Worm (Caenorhabditis elegans) whole organism, young adult: ENCODE results near the gene srh-15.

Source experiments
- B0035.1 ChIP-seq: sonication (generic microtip); optimal IDR thresholded peaks from 2 replicates; lab custom pipeline; 2016; ENCODE audit warnings: missing genetic modification characterization, mild to moderate bottlenecking, missing compliant biosample characterization, missing genotype, missing genetic modification reagents
- B0336.3 ChIP-seq: fragments of 200-800 bp; sonication (Bioruptor generic); IDR thresholded peaks from 2 replicates; pipeline ENCODE4 v1.3.6; 2022; ENCODE audit warnings: missing genetic modification characterization, missing compliant biosample characterization
- D2030.7 ChIP-seq: fragments of 200-800 bp; sonication (Bioruptor generic); IDR thresholded peaks from 2 replicates; pipeline ENCODE4 v1.3.6; 2022; ENCODE audit warnings: missing genetic modification reagents, missing genetic modification characterization, missing compliant biosample characterization
- F22D6.2 ChIP-seq: sonication (generic microtip); optimal IDR thresholded peaks from 2 replicates; lab custom pipeline; 2016; ENCODE audit warnings: mild to moderate bottlenecking, missing genetic modification characterization, missing compliant biosample characterization
- F33H1.4 ChIP-seq: fragments of 200-800 bp; sonication (Bioruptor generic); IDR thresholded peaks from 2 replicates; pipeline ENCODE4 v1.3.6; 2022; ENCODE audit warnings: missing genetic modification reagents, missing genetic modification characterization, missing compliant biosample characterization
- F52B5.7 ChIP-seq: sonication (generic microtip); optimal IDR thresholded peaks from 2 replicates; lab custom pipeline; 2016; ENCODE audit warnings: mild to moderate bottlenecking, missing genetic modification characterization, missing compliant biosample characterization
- F55B11.4 ChIP-seq: sonication (generic microtip); optimal IDR thresholded peaks from 2 replicates; lab custom pipeline; 2016; ENCODE audit warnings: missing compliant biosample characterization, missing genetic modification characterization, borderline replicate concordance; ENCODE audit not compliant: insufficient read depth
- Y53G8AR.9 ChIP-seq: fragments of 200-800 bp; sonication (Bioruptor generic); conservative IDR thresholded peaks from 2 replicates; pipeline ENCODE4 v1.3.6; 2022; ENCODE audit warnings: missing genetic modification reagents, missing genetic modification characterization, missing compliant biosample characterization
- Y56A3A.18 ChIP-seq: fragments of 200-800 bp; sonication (Bioruptor generic); IDR thresholded peaks from 2 replicates; pipeline ENCODE4 v1.3.6; 2022; ENCODE audit warnings: missing genetic modification reagents, missing genetic modification characterization, missing compliant biosample characterization
- Y95B8A.8 ChIP-seq: fragments of 200-800 bp; sonication (Bioruptor generic); IDR thresholded peaks from 2 replicates; pipeline ENCODE4 v1.3.6; 2022; ENCODE audit warnings: missing genetic modification reagents, missing genetic modification characterization, missing compliant biosample characterization
- aptf-2 ChIP-seq: fragments of 200-800 bp; sonication (Bioruptor generic); conservative IDR thresholded peaks from 2 replicates; pipeline ENCODE4 v1.3.6; 2022; ENCODE audit warnings: missing genetic modification reagents, missing genetic modification characterization, missing compliant biosample characterization
- athp-1 ChIP-seq: sonication (generic microtip); optimal IDR thresholded peaks from 2 replicates; lab custom pipeline; 2017; ENCODE audit warnings: mild to moderate bottlenecking, missing genetic modification characterization, missing compliant biosample characterization
- attf-3 ChIP-seq: fragments of 200-800 bp; sonication (Bioruptor generic); conservative IDR thresholded peaks from 2 replicates; pipeline ENCODE4 v1.3.6; 2022; ENCODE audit warnings: missing genetic modification reagents, missing genetic modification characterization, missing compliant biosample characterization
- bed-1 ChIP-seq: fragments of 200-800 bp; sonication (Bioruptor generic); IDR thresholded peaks from 2 replicates; pipeline ENCODE4 v1.3.6; 2022; ENCODE audit warnings: missing genetic modification reagents, missing genetic modification characterization, missing compliant biosample characterization
- bed-2 ChIP-seq: fragments of 200-800 bp; sonication (Bioruptor generic); IDR thresholded peaks from 2 replicates; pipeline ENCODE4 v1.3.6; 2022; ENCODE audit warnings: missing genetic modification reagents, missing genetic modification characterization, missing compliant biosample characterization
- ccch-3 ChIP-seq: fragments of 200-800 bp; sonication (Bioruptor generic); optimal IDR thresholded peaks from 2 replicates; lab custom pipeline; 2018; ENCODE audit warnings: mild to moderate bottlenecking, missing genetic modification characterization, missing compliant biosample characterization
- cebp-1 ChIP-seq, 2 experiments: fragments of 200-800 bp in 1 of 2; sonication (Bioruptor generic) in 1 of 2; sonication (generic microtip) in 1 of 2; IDR thresholded peaks in 1 of 2; optimal IDR thresholded peaks in 1 of 2; 2 replicates each; pipeline versions ENCODE4 v1.3.6 to Lab custom; 2017 to 2022; ENCODE audit warnings: missing compliant biosample characterization in 2 of 2, missing genetic modification characterization in 2 of 2, mild to moderate bottlenecking in 1 of 2, missing genetic modification reagents in 1 of 2, moderate library complexity in 1 of 2
- ceh-100 ChIP-seq: fragments of 200-800 bp; sonication (Bioruptor generic); IDR thresholded peaks from 2 replicates; pipeline ENCODE4 v1.3.6; 2022; ENCODE audit warnings: missing genetic modification reagents, missing genetic modification characterization, missing compliant biosample characterization
- ceh-58 ChIP-seq: fragments of 200-800 bp; sonication (Bioruptor generic); IDR thresholded peaks from 2 replicates; pipeline ENCODE4 v1.3.6; 2022; ENCODE audit warnings: missing genetic modification characterization, missing compliant biosample characterization
- ceh-91 ChIP-seq: fragments of 200-800 bp; sonication (Bioruptor generic); IDR thresholded peaks from 2 replicates; pipeline ENCODE4 v1.3.6; 2022; ENCODE audit warnings: missing genetic modification reagents, missing genetic modification characterization, missing compliant biosample characterization
- egl-18 ChIP-seq: fragments of 200-800 bp; sonication (Bioruptor generic); IDR thresholded peaks from 2 replicates; pipeline ENCODE4 v1.3.6; 2022; ENCODE audit warnings: missing genetic modification reagents, missing genetic modification characterization, missing compliant biosample characterization
- ekl-4 ChIP-seq: fragments of 200-800 bp; sonication (Bioruptor generic); IDR thresholded peaks from 2 replicates; pipeline ENCODE4 v1.3.6; 2022; ENCODE audit warnings: missing genetic modification reagents, missing genetic modification characterization, missing compliant biosample characterization
- gei-17 ChIP-seq: fragments of 200-800 bp; sonication (Bioruptor generic); optimal IDR thresholded peaks from 2 replicates; lab custom pipeline; 2018; ENCODE audit warnings: mild to moderate bottlenecking, missing genetic modification characterization, missing compliant biosample characterization
- hmg-1.2 ChIP-seq: fragments of 200-800 bp; sonication (Bioruptor generic); IDR thresholded peaks from 2 replicates; pipeline ENCODE4 v1.3.6; 2022; ENCODE audit warnings: missing genetic modification reagents, missing genetic modification characterization, missing compliant biosample characterization
- hrde-1 ChIP-seq: sonication (generic microtip); optimal IDR thresholded peaks from 2 replicates; lab custom pipeline; 2016; ENCODE audit warnings: missing genetic modification characterization, mild to moderate bottlenecking, missing compliant biosample characterization, moderate library complexity, missing genotype, missing genetic modification reagents, borderline replicate concordance
- hsf-1 ChIP-seq: fragments of 200-800 bp; sonication (Bioruptor generic); IDR thresholded peaks from 2 replicates; pipeline ENCODE4 v1.3.6; 2022; ENCODE audit warnings: missing genetic modification reagents, missing genetic modification characterization, missing compliant biosample characterization
- lag-1 ChIP-seq: fragments of 200-800 bp; sonication (Bioruptor generic); IDR thresholded peaks from 2 replicates; pipeline ENCODE4 v1.3.6; 2022; ENCODE audit warnings: missing genetic modification reagents, missing genetic modification characterization, missing compliant biosample characterization
- lin-54 ChIP-seq: fragments of 200-800 bp; sonication (Bioruptor generic); optimal IDR thresholded peaks from 2 replicates; lab custom pipeline; 2018; ENCODE audit warnings: mild to moderate bottlenecking, missing genetic modification characterization, missing compliant biosample characterization
- lsl-1 ChIP-seq: fragments of 200-800 bp; sonication (Bioruptor generic); optimal IDR thresholded peaks from 2 replicates; lab custom pipeline; 2018; ENCODE audit warnings: mild to moderate bottlenecking, missing genetic modification characterization, moderate library complexity, missing compliant biosample characterization
- madf-3 ChIP-seq: fragments of 200-800 bp; sonication (Bioruptor generic); IDR thresholded peaks from 2 replicates; pipeline ENCODE4 v1.3.6; 2022; ENCODE audit warnings: missing genetic modification reagents, missing genetic modification characterization, missing compliant biosample characterization
- madf-6 ChIP-seq: fragments of 200-800 bp; sonication (Bioruptor generic); IDR thresholded peaks from 2 replicates; pipeline ENCODE4 v1.3.6; 2022; ENCODE audit warnings: missing genetic modification reagents, missing genetic modification characterization, missing compliant biosample characterization
- nfya-1 ChIP-seq: sonication (generic microtip); optimal IDR thresholded peaks from 2 replicates; lab custom pipeline; 2017; ENCODE audit warnings: antibody characterized with exemption, missing compliant biosample characterization, missing genetic modification characterization, borderline replicate concordance; ENCODE audit not compliant: insufficient read depth
- nhr-120 ChIP-seq: fragments of 200-800 bp; sonication (Bioruptor generic); IDR thresholded peaks from 2 replicates; pipeline ENCODE4 v1.3.6; 2022; ENCODE audit warnings: missing genetic modification characterization, missing compliant biosample characterization
- nhr-27 ChIP-seq: fragments of 200-800 bp; sonication (Bioruptor generic); optimal IDR thresholded peaks from 2 replicates; lab custom pipeline; 2018; ENCODE audit warnings: mild to moderate bottlenecking, missing genetic modification characterization, moderate library complexity, missing compliant biosample characterization
- pbrm-1 ChIP-seq: fragments of 200-800 bp; sonication (Bioruptor generic); IDR thresholded peaks from 2 replicates; pipeline ENCODE4 v1.3.6; 2022; ENCODE audit warnings: missing genetic modification reagents, missing genetic modification characterization, missing compliant biosample characterization
- rcor-1 ChIP-seq: fragments of 200-800 bp; sonication (Bioruptor generic); IDR thresholded peaks from 2 replicates; pipeline ENCODE4 v1.3.6; 2022; ENCODE audit warnings: missing genetic modification reagents, missing genetic modification characterization, missing compliant biosample characterization
- repo-1 ChIP-seq: sonication (generic microtip); optimal IDR thresholded peaks from 2 replicates; lab custom pipeline; 2017; ENCODE audit warnings: mild to moderate bottlenecking, missing genetic modification characterization, missing compliant biosample characterization
- snpc-4 ChIP-seq, 5 experiments: fragments of 150-350 bp in 1 of 5; sonication (generic microtip) in 4 of 5; optimal IDR thresholded peaks; 2 replicates each; lab custom pipeline; 2014 to 2018; ENCODE audit warnings: missing genetic modification characterization in 5 of 5, missing biosample characterization in 3 of 5, antibody characterized with exemption in 2 of 5, mild to moderate bottlenecking in 2 of 5, missing compliant biosample characterization in 2 of 5, missing genotype in 2 of 5, moderate library complexity in 2 of 5, missing genetic modification reagents in 1 of 5
- tbx-9 ChIP-seq: sonication (generic microtip); optimal IDR thresholded peaks from 2 replicates; lab custom pipeline; 2016; ENCODE audit warnings: borderline replicate concordance, missing genetic modification characterization, inconsistent platforms, missing compliant biosample characterization
- tlf-1 ChIP-seq: fragments of 200-800 bp; sonication (Bioruptor generic); optimal IDR thresholded peaks from 2 replicates; lab custom pipeline; 2018; ENCODE audit warnings: mild to moderate bottlenecking, missing genetic modification characterization, missing compliant biosample characterization
- unc-130 ChIP-seq: sonication (generic microtip); optimal IDR thresholded peaks from 2 replicates; lab custom pipeline; 2016; ENCODE audit warnings: missing genetic modification reagents, missing genetic modification characterization, missing compliant biosample characterization
- xnd-1 ChIP-seq: sonication (generic microtip); optimal IDR thresholded peaks from 2 replicates; lab custom pipeline; 2016; ENCODE audit warnings: missing genotype, missing genetic modification reagents, missing genetic modification characterization, missing compliant biosample characterization
- ztf-18 ChIP-seq: sonication (generic microtip); optimal IDR thresholded peaks from 2 replicates; lab custom pipeline; 2016; ENCODE audit warnings: missing genotype, mild to moderate bottlenecking, missing genetic modification characterization, missing compliant biosample characterization
- ztf-25 ChIP-seq: fragments of 200-800 bp; sonication (Bioruptor generic); IDR thresholded peaks from 2 replicates; pipeline ENCODE4 v1.3.6; 2022; ENCODE audit warnings: missing genetic modification reagents, missing genetic modification characterization, missing compliant biosample characterization
- ztf-28 ChIP-seq: fragments of 200-800 bp; sonication (Bioruptor generic); IDR thresholded peaks from 2 replicates; pipeline ENCODE4 v1.3.6; 2022; ENCODE audit warnings: missing genetic modification reagents, missing genetic modification characterization, missing compliant biosample characterization

srh-15 gene

DNA sequence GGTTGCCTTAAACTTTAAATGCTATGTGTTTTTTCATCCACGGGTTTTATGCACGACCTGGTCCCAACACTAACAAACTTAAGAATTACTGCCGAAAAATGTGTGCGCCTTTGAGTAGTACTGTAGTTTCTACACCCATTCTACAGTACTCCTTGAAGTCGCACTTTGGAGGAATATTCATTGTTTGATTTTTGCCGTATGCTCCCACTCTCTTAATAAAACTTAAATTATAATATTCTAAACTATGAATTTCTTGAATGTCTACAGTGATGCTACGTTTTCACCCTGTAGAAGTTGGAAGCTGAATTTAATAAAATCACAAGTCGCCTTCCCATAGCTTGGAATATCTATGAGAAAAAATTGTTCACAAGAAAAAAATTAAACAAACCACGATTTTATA lies 11.0 kb upstream of the srh-15 start:
- TF ChIP-seq lin-54 (GFP tag; lab: Kevin White, UChicago): peak; percentile 25
- peak; percentile 54; the same call in 1 of the 2 replicates for TF ChIP-seq D2030.7
- no peak for TF ChIP-seq bed-1
- peak; percentile 68 for TF ChIP-seq hsf-1
- TF ChIP-seq attf-3: no peak
- no peak for TF ChIP-seq pbrm-1 (GFP tag; lab: Robert Waterston, UW)
- TF ChIP-seq xnd-1 (tag; lab: Kevin White, UChicago): peak; percentile 11
- peak; percentile 43; the same call in 1 of the 2 replicates for TF ChIP-seq Y53G8AR.9 (GFP tag; lab: Robert Waterston, UW)
- TF ChIP-seq egl-18 (GFP tag; lab: Robert Waterston, UW): no peak
- no peak for TF ChIP-seq F55B11.4 (tag; lab: Kevin White, UChicago)
- peak; percentile 13 for TF ChIP-seq unc-130 (GFP tag; lab: Kevin White, UChicago)
- peak; percentile 29 for TF ChIP-seq F33H1.4 (GFP tag; lab: Robert Waterston, UW)
- peak; percentile 20 for TF ChIP-seq repo-1 (tag; lab: Kevin White, UChicago)
- no peak for TF ChIP-seq Y56A3A.18 (GFP tag; lab: Robert Waterston, UW)
- peak; percentile 54 for TF ChIP-seq tlf-1
- no peak for TF ChIP-seq cebp-1 (GFP tag; IDR thresholded peaks at IDR 0.05; lab: Robert Waterston, UW)
- TF ChIP-seq cebp-1 (tag; optimal IDR thresholded peaks at IDR 0.05; lab: Kevin White, UChicago): peak; percentile 17
- TF ChIP-seq bed-2 (GFP tag; lab: Robert Waterston, UW): no peak
- 0 out of 2 replicates have a peak, but pooled peaks have one; percentile 48 for TF ChIP-seq Y95B8A.8 (GFP tag; lab: Robert Waterston, UW)
- no peak for TF ChIP-seq F22D6.2 (tag; lab: Kevin White, UChicago)
- TF ChIP-seq lsl-1 (GFP tag; lab: Kevin White, UChicago): peak; percentile 24
- TF ChIP-seq ztf-25 (GFP tag; lab: Robert Waterston, UW): 0 out of 2 replicates have a peak, but pooled peaks have one; percentile 53
- peak; percentile 78 for TF ChIP-seq hrde-1 (tag; lab: Kevin White, UChicago)
- TF ChIP-seq B0336.3 (GFP tag; lab: Robert Waterston, UW): peak; percentile 47; the same call in 1 of the 2 replicates
- peak; percentile 63; the same call in 1 of the 2 replicates for TF ChIP-seq madf-3 (GFP tag; lab: Robert Waterston, UW)
- TF ChIP-seq B0035.1 (tag; lab: Kevin White, UChicago): no peak
- peak; percentile 75 for TF ChIP-seq madf-6 (GFP tag; lab: Robert Waterston, UW)
- peak; percentile 10 for TF ChIP-seq snpc-4 (GFP tag; optimal IDR thresholded peaks at IDR 0.05; lab: Kevin White, UChicago)
- peak in 1 of 4 experiments; percentile 21 for TF ChIP-seq snpc-4 (tag; optimal IDR thresholded peaks at IDR 0.05; lab: Kevin White, UChicago)
- no peak for TF ChIP-seq nhr-120 (GFP tag; lab: Robert Waterston, UW)
- TF ChIP-seq F52B5.7 (tag; lab: Kevin White, UChicago): peak; percentile 21
- 0 out of 2 replicates have a peak, but pooled peaks have one; percentile 14 for TF ChIP-seq rcor-1 (GFP tag; lab: Robert Waterston, UW)
- TF ChIP-seq tbx-9 (tag; lab: Kevin White, UChicago): no peak
- peak; percentile 72; the same call in 1 of the 2 replicates for TF ChIP-seq ekl-4 (GFP tag; lab: Robert Waterston, UW)
- peak; percentile 36; the same call in 1 of the 2 replicates for TF ChIP-seq hmg-1.2 (GFP tag; lab: Robert Waterston, UW)
- TF ChIP-seq lag-1 (GFP tag; lab: Robert Waterston, UW): no peak
- TF ChIP-seq ztf-18: no peak
- TF ChIP-seq, all 124 proteins: peak for 22

DNA sequence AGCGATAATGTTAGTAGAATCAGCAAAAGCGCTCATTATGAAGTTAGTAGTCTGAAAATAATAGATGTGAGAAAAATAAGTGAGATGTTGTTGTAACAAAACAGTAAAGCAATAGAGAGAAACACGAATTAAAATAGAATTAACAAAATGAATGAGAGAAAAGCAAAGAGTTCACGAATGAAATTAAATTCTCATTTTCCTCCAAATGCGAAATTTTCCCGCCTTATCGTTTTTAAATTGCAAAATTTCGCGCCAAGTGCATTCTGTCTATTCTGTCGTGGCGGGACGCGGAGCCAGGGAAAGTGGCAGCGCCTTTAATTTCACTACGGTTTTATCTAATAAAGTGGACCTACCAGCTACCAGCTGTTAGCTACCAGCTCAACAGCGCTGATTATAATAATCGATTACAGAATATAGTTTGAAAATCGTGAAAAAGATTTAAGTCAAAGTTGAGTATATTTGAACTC lies 8.5 kb upstream of the srh-15 start, which contains the start of gene nasp-2:
nasp-2 (minus strand) TSS at position 51 of the 467 bp plus-strand sequence.
- TF ChIP-seq ccch-3 (no peak), ceh-91 (GFP tag; lab: Robert Waterston, UW) (peak; percentile 99), ekl-4 (GFP tag; lab: Robert Waterston, UW) (peak; percentile 92), bed-2 (GFP tag; lab: Robert Waterston, UW) (peak; percentile 85), nfya-1 (tag; lab: Kevin White, UChicago) (no peak), aptf-2 (peak; percentile 73; the same call in 1 of the 2 replicates), madf-6 (GFP tag; lab: Robert Waterston, UW) (peak; percentile 100), gei-17 (GFP tag; lab: Kevin White, UChicago) (no peak), ceh-58 (GFP tag; lab: Robert Waterston, UW) (no peak), ztf-28 (GFP tag; lab: Robert Waterston, UW) (peak; percentile 78; the same call in 1 of the 2 replicates), ztf-25 (GFP tag; lab: Robert Waterston, UW) (peak; percentile 91), cebp-1 (GFP tag; IDR thresholded peaks at IDR 0.05; lab: Robert Waterston, UW) (no peak), cebp-1 (tag; optimal IDR thresholded peaks at IDR 0.05; lab: Kevin White, UChicago) (peak; percentile 25), nhr-27 (tag; lab: Kevin White, UChicago) (no peak), ceh-100 (peak; percentile 73), athp-1 (peak; percentile 87)
